Worm (Caenorhabditis elegans): ENCODE measurements around the gene dpy-8.

dpy-8 gene

DNA sequence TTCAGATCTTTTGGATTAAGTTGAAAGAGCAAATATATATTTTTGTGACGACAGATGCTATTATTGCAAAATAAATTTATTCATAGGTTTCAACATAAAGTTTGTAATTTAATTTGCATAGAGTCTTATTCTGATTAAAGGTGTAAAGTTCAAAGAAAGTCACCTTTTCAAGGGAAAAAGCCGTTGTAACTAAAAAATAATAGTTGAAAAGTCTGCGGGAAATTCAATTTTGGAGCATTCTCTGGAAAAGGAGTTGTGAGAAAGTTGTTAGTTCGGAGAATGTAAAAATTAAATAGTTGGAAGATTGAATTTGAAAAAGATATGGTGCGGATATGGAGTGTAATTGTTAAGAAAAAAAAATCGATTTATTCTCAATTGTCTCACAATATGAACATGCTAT, 13.8 kb upstream of the dpy-8 start:
- no peak for TF ChIP-seq pqm-1 (tag; optimal IDR thresholded peaks at IDR 0.05)
- no peak for TF ChIP-seq npax-4 (tag; optimal IDR thresholded peaks at IDR 0.05)
- no peak for TF ChIP-seq F13H6.1 (tag; optimal IDR thresholded peaks at IDR 0.05)
- TF ChIP-seq ceh-6 (GFP tag; optimal IDR thresholded peaks at IDR 0.05): no peak
- TF ChIP-seq dve-1 (tag; optimal IDR thresholded peaks at IDR 0.05): no peak
- TF ChIP-seq ref-2 (tag; optimal IDR thresholded peaks at IDR 0.05): no peak
- TF ChIP-seq pha-4 (tag; optimal IDR thresholded peaks at IDR 0.05): no peak
- no peak for TF ChIP-seq ceh-48 (tag; optimal IDR thresholded peaks at IDR 0.05)
- TF ChIP-seq C38D4.7 (GFP tag; optimal IDR thresholded peaks at IDR 0.05): no peak
- no peak for TF ChIP-seq K02D7.2 (tag; optimal IDR thresholded peaks at IDR 0.05)
- TF ChIP-seq ets-4 (tag; optimal IDR thresholded peaks at IDR 0.05): no peak
- TF ChIP-seq unc-86 (tag; optimal IDR thresholded peaks at IDR 0.05): no peak

- TF ChIP-seq ceh-9 (tag; optimal IDR thresholded peaks at IDR 0.05) (no peak), sox-4 (tag; optimal IDR thresholded peaks at IDR 0.05) (no peak), hlh-30 (tag; optimal IDR thresholded peaks at IDR 0.05; ENCODE audit: insufficient read depth) (no peak), unc-86 (tag; optimal IDR thresholded peaks at IDR 0.05) (no peak), fkh-6 (tag; optimal IDR thresholded peaks at IDR 0.05) (no peak), ceh-45 (GFP tag; IDR thresholded peaks at IDR 0.05) (no peak), ceh-6 (GFP tag; optimal IDR thresholded peaks at IDR 0.05) (no peak), hlh-6 (tag; optimal IDR thresholded peaks at IDR 0.05) (no peak), che-1 (tag; optimal IDR thresholded peaks at IDR 0.05) (no peak), gmeb-2 (tag; optimal IDR thresholded peaks at IDR 0.05) (no peak), nhr-11 (tag; optimal IDR thresholded peaks at IDR 0.05) (no peak), eyg-1 (tag; optimal IDR thresholded peaks at IDR 0.05) (no peak), ttx-3 (tag; optimal IDR thresholded peaks at IDR 0.05) (no peak), ceh-24 (tag; optimal IDR thresholded peaks at IDR 0.05) (no peak)
Measured at ce11 chrX:5162755-5163154, 12.5 kb upstream of the dpy-8 start, which contains the start of gene EGAP5.1. Gene EGAP5.1, plus strand, starts transcription at chrX:5163055.

DNA sequence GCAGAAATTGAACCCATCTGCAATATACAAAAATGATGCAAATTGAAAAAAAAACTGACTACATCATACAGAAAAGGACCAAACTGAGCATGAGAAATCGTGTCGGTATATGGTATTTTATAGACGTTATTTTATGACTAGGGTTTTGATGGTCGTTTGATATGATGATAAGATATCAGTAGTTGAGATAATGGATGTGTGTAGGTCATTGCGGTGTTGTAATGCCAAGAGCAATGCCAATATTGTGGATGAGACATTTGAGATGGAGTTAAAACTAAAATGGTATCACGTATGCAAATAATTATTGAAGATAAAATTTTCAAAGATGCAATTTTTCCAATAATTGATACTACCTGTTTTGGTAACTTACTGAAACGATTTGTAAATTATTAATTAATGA, 9.4 kb upstream of the dpy-8 start, which contains the start of gene C31H2.4:
Gene C31H2.4, minus strand, starts transcription at position 19 of the 400 bp plus-strand sequence.
- TF ChIP-seq ztf-16 (tag; optimal IDR thresholded peaks at IDR 0.05) (no peak), elt-2 (tag; optimal IDR thresholded peaks at IDR 0.05) (peak; percentile 79), pag-3 (tag; optimal IDR thresholded peaks at IDR 0.05; ENCODE audit: borderline replicate concordance) (no peak), ceh-14 (tag; optimal IDR thresholded peaks at IDR 0.05) (no peak)

ce11 chrX:5154278-5154677, 4.0 kb upstream of the dpy-8 start, which contains the start of gene C31H2.3:
Gene C31H2.3, minus strand, starts transcription at chrX:5154378.
- no peak for TF ChIP-seq pha-4 (tag; optimal IDR thresholded peaks at IDR 0.05)
- no peak for TF ChIP-seq lin-11 (tag; optimal IDR thresholded peaks at IDR 0.05)
- no peak for TF ChIP-seq ama-1 (optimal IDR thresholded peaks at IDR 0.05)
- no peak for TF ChIP-seq ttx-3 (tag; optimal IDR thresholded peaks at IDR 0.05)
- no peak for TF ChIP-seq pha-2 (tag; optimal IDR thresholded peaks at IDR 0.05)
- TF ChIP-seq rnt-1 (tag; optimal IDR thresholded peaks at IDR 0.05): no peak
- no peak for TF ChIP-seq tbx-2 (tag; optimal IDR thresholded peaks at IDR 0.05)
- no peak for TF ChIP-seq zip-5 (tag; optimal IDR thresholded peaks at IDR 0.05)
- TF ChIP-seq sdc-2 (tag; optimal IDR thresholded peaks at IDR 0.05): no peak
- TF ChIP-seq nhr-11 (tag; optimal IDR thresholded peaks at IDR 0.05): no peak
- no peak for TF ChIP-seq nhr-232 (tag; optimal IDR thresholded peaks at IDR 0.05)
- TF ChIP-seq hlh-8 (tag; optimal IDR thresholded peaks at IDR 0.05): no peak
- TF ChIP-seq gmeb-2 (tag; optimal IDR thresholded peaks at IDR 0.05): no peak
- TF ChIP-seq ceh-30 (tag; optimal IDR thresholded peaks at IDR 0.05): no peak
- no peak for TF ChIP-seq fax-1 (tag; optimal IDR thresholded peaks at IDR 0.05)
- no peak for TF ChIP-seq ets-4 (tag; optimal IDR thresholded peaks at IDR 0.05)
- TF ChIP-seq pros-1 (tag; optimal IDR thresholded peaks at IDR 0.05): no peak
- TF ChIP-seq fkh-6 (tag; optimal IDR thresholded peaks at IDR 0.05): no peak
- TF ChIP-seq odd-2 (tag; optimal IDR thresholded peaks at IDR 0.05): no peak
- no peak for TF ChIP-seq ceh-48 (tag; optimal IDR thresholded peaks at IDR 0.05)
